Worm (Caenorhabditis elegans) whole organism, late embryonic: ENCODE data around the gene clh-5.

Experiments
- C08G9.2 ChIP-seq: sonication (generic microtip); optimal IDR thresholded peaks from 2 replicates; lab custom pipeline; 2016; ENCODE audit warnings: mild to moderate bottlenecking, missing genetic modification characterization, moderate library complexity, missing compliant biosample characterization
- C38D4.7 ChIP-seq: fragments of 200-800 bp; sonication (Bioruptor generic); optimal IDR thresholded peaks from 2 replicates; lab custom pipeline; 2018; ENCODE audit warnings: mild to moderate bottlenecking, missing genetic modification characterization, moderate library complexity, missing compliant biosample characterization
- F13H6.1 ChIP-seq: sonication (generic microtip); optimal IDR thresholded peaks from 2 replicates; lab custom pipeline; 2016; ENCODE audit warnings: missing genetic modification characterization, missing compliant biosample characterization
- K02D7.2 ChIP-seq: sonication (generic microtip); optimal IDR thresholded peaks from 2 replicates; lab custom pipeline; 2017; ENCODE audit warnings: mild to moderate bottlenecking, missing genetic modification characterization, missing compliant biosample characterization
- K09A11.1 ChIP-seq: sonication (generic microtip); optimal IDR thresholded peaks from 2 replicates; lab custom pipeline; 2017; ENCODE audit warnings: antibody characterized with exemption, mild to moderate bottlenecking, missing genetic modification characterization, missing compliant biosample characterization; ENCODE audit not compliant: insufficient read depth
- T23F11.4 ChIP-seq: fragments of 200-800 bp; sonication (Bioruptor generic); optimal IDR thresholded peaks from 2 replicates; lab custom pipeline; 2018; ENCODE audit warnings: mild to moderate bottlenecking, missing genetic modification characterization, missing compliant biosample characterization
- ceh-18 ChIP-seq: sonication (generic microtip); optimal IDR thresholded peaks from 2 replicates; lab custom pipeline; 2016; ENCODE audit warnings: missing genetic modification characterization, missing compliant biosample characterization
- ceh-19 ChIP-seq: fragments of 200-800 bp; sonication (Bioruptor generic); optimal IDR thresholded peaks from 2 replicates; lab custom pipeline; 2018; ENCODE audit warnings: mild to moderate bottlenecking, missing genetic modification characterization, missing compliant biosample characterization
- ceh-22 ChIP-seq: sonication (generic microtip); optimal IDR thresholded peaks from 2 replicates; lab custom pipeline; 2017; ENCODE audit warnings: missing biosample characterization, missing genetic modification characterization
- ceh-30 ChIP-seq: fragments of 150-350 bp; optimal IDR thresholded peaks from 2 replicates; lab custom pipeline; 2014; ENCODE audit warnings: missing biosample characterization, missing genetic modification characterization
- ceh-31 ChIP-seq: sonication (generic microtip); optimal IDR thresholded peaks from 2 replicates; lab custom pipeline; 2016; ENCODE audit warnings: missing genetic modification characterization, missing compliant biosample characterization
- ceh-34 ChIP-seq: sonication (generic microtip); optimal IDR thresholded peaks from 2 replicates; lab custom pipeline; 2016; ENCODE audit warnings: mild to moderate bottlenecking, missing genetic modification characterization, missing compliant biosample characterization
- ceh-45 ChIP-seq: fragments of 200-800 bp; sonication (Bioruptor generic); IDR thresholded peaks from 2 replicates; pipeline ENCODE4 v1.3.6; 2022; ENCODE audit warnings: missing genetic modification reagents, missing genetic modification characterization, missing compliant biosample characterization
- ceh-48 ChIP-seq: sonication (generic microtip); optimal IDR thresholded peaks from 2 replicates; lab custom pipeline; 2016; ENCODE audit warnings: missing genetic modification characterization, inconsistent platforms, missing compliant biosample characterization
- ceh-6 ChIP-seq: fragments of 200-800 bp; sonication (Bioruptor generic); optimal IDR thresholded peaks from 2 replicates; lab custom pipeline; 2018; ENCODE audit warnings: mild to moderate bottlenecking, missing genetic modification characterization, missing compliant biosample characterization
- ceh-9 ChIP-seq: sonication (generic microtip); optimal IDR thresholded peaks from 2 replicates; lab custom pipeline; 2016; ENCODE audit warnings: mild to moderate bottlenecking, missing genetic modification characterization, inconsistent platforms, missing compliant biosample characterization
- dve-1 ChIP-seq: sonication (generic microtip); optimal IDR thresholded peaks from 2 replicates; lab custom pipeline; 2017; ENCODE audit warnings: antibody characterized with exemption, mild to moderate bottlenecking, missing genetic modification characterization, missing compliant biosample characterization
- elt-4 ChIP-seq: sonication (generic microtip); optimal IDR thresholded peaks from 2 replicates; lab custom pipeline; 2016; ENCODE audit warnings: missing genetic modification characterization, missing compliant biosample characterization
- fkh-10 ChIP-seq: fragments of 150-350 bp; optimal IDR thresholded peaks from 2 replicates; lab custom pipeline; 2014; ENCODE audit warnings: missing biosample characterization, missing genetic modification reagents, missing genetic modification characterization
- gmeb-2 ChIP-seq: sonication (generic microtip); optimal IDR thresholded peaks from 2 replicates; lab custom pipeline; 2016; ENCODE audit warnings: missing genetic modification characterization, inconsistent platforms, missing compliant biosample characterization
- hlh-13 ChIP-seq: fragments of 200-800 bp; sonication (Bioruptor generic); optimal IDR thresholded peaks from 2 replicates; lab custom pipeline; 2018; ENCODE audit warnings: mild to moderate bottlenecking, missing genetic modification characterization, missing compliant biosample characterization
- hlh-15 ChIP-seq: sonication (generic microtip); optimal IDR thresholded peaks from 2 replicates; lab custom pipeline; 2016; ENCODE audit warnings: missing genetic modification characterization, missing compliant biosample characterization
- hlh-6 ChIP-seq: sonication (generic microtip); optimal IDR thresholded peaks from 2 replicates; lab custom pipeline; 2016; ENCODE audit warnings: missing genotype, missing genetic modification characterization, missing compliant biosample characterization
- nfya-1 ChIP-seq: sonication (generic microtip); optimal IDR thresholded peaks from 2 replicates; lab custom pipeline; 2017; ENCODE audit warnings: missing genetic modification characterization, mild to moderate bottlenecking, missing compliant biosample characterization, antibody characterized with exemption, moderate library complexity
- nhr-11 ChIP-seq: fragments of 150-350 bp; optimal IDR thresholded peaks from 2 replicates; lab custom pipeline; 2014; ENCODE audit warnings: missing biosample characterization, missing genetic modification characterization
- nhr-232 ChIP-seq: sonication (generic microtip); optimal IDR thresholded peaks from 2 replicates; lab custom pipeline; 2016; ENCODE audit warnings: missing genetic modification characterization, missing compliant biosample characterization
- npax-4 ChIP-seq: sonication (generic microtip); optimal IDR thresholded peaks from 2 replicates; lab custom pipeline; 2016; ENCODE audit warnings: missing genetic modification characterization, missing compliant biosample characterization
- odd-2 ChIP-seq: sonication (generic microtip); optimal IDR thresholded peaks from 2 replicates; lab custom pipeline; 2017; ENCODE audit warnings: antibody characterized with exemption, mild to moderate bottlenecking, missing genetic modification characterization, missing compliant biosample characterization
- pag-3 ChIP-seq: sonication (generic microtip); optimal IDR thresholded peaks from 2 replicates; lab custom pipeline; 2016; ENCODE audit warnings: missing compliant biosample characterization, missing genetic modification characterization, borderline replicate concordance
- pha-2 ChIP-seq: sonication (generic microtip); optimal IDR thresholded peaks from 2 replicates; lab custom pipeline; 2017; ENCODE audit warnings: mild to moderate bottlenecking, missing genetic modification characterization, missing compliant biosample characterization
- pros-1 ChIP-seq: fragments of 150-350 bp; optimal IDR thresholded peaks from 2 replicates; lab custom pipeline; 2014; ENCODE audit warnings: missing biosample characterization, missing genetic modification reagents, missing genetic modification characterization
- ref-2 ChIP-seq: sonication (generic microtip); optimal IDR thresholded peaks from 2 replicates; lab custom pipeline; 2016; ENCODE audit warnings: missing genetic modification characterization, missing compliant biosample characterization
- rnt-1 ChIP-seq: sonication (generic microtip); optimal IDR thresholded peaks from 2 replicates; lab custom pipeline; 2016; ENCODE audit warnings: missing genetic modification characterization, missing compliant biosample characterization
- sdc-2 ChIP-seq: sonication (generic microtip); optimal IDR thresholded peaks from 2 replicates; lab custom pipeline; 2016; ENCODE audit warnings: missing genotype, missing genetic modification characterization, missing compliant biosample characterization
- sox-2 ChIP-seq: fragments of 200-800 bp; sonication (Bioruptor generic); IDR thresholded peaks from 2 replicates; pipeline ENCODE4 v1.3.6; 2022; ENCODE audit warnings: missing genetic modification reagents, missing genetic modification characterization, missing compliant biosample characterization
- sox-4 ChIP-seq: sonication (generic microtip); optimal IDR thresholded peaks from 2 replicates; lab custom pipeline; 2017; ENCODE audit warnings: mild to moderate bottlenecking, missing genetic modification characterization, inconsistent platforms, missing compliant biosample characterization
- tbx-7 ChIP-seq: sonication (generic microtip); optimal IDR thresholded peaks from 2 replicates; lab custom pipeline; 2016; ENCODE audit warnings: missing genotype, missing genetic modification characterization, missing compliant biosample characterization
- unc-42 ChIP-seq: sonication (generic microtip); optimal IDR thresholded peaks from 2 replicates; lab custom pipeline; 2016; ENCODE audit warnings: missing genotype, missing genetic modification characterization, missing compliant biosample characterization
- unc-55 ChIP-seq: sonication (generic microtip); optimal IDR thresholded peaks from 2 replicates; lab custom pipeline; 2017; ENCODE audit warnings: missing biosample characterization, missing genetic modification reagents, missing genetic modification characterization
- unc-86 ChIP-seq: sonication (generic microtip); optimal IDR thresholded peaks from 2 replicates; lab custom pipeline; 2016; ENCODE audit warnings: missing genetic modification characterization, missing compliant biosample characterization
- zip-5 ChIP-seq: sonication (generic microtip); optimal IDR thresholded peaks from 2 replicates; lab custom pipeline; 2016; ENCODE audit warnings: missing genetic modification characterization, missing compliant biosample characterization

The clh-5 gene

DNA sequence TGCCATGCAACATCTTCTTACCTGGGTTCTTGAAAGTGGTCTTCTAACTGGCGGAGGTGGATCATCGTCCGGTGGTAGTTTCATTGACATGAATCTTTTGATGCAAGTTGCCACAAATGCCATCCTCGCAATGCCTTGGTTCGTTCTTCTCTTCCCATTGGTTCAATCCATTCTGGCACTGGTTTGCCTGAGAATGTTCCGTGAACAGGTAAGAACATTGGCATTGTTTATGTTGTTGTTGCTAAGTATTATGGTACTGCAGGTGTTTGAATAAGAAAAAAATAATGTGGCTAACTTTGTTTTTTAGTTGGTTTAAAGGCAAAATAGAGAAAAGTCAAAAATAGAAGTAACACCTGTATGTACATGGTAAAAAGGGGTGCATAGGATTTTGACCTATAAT lies 45.4 kb upstream of the clh-5 start:
- no peak for TF ChIP-seq sox-4 (tag; lab: Kevin White, UChicago)
- no peak for TF ChIP-seq hlh-13 (GFP tag; lab: Kevin White, UChicago)
- TF ChIP-seq sox-2 (GFP tag; lab: Robert Waterston, UW): no peak
- no peak for TF ChIP-seq ceh-9
- TF ChIP-seq elt-4 (tag; lab: Kevin White, UChicago): no peak

DNA sequence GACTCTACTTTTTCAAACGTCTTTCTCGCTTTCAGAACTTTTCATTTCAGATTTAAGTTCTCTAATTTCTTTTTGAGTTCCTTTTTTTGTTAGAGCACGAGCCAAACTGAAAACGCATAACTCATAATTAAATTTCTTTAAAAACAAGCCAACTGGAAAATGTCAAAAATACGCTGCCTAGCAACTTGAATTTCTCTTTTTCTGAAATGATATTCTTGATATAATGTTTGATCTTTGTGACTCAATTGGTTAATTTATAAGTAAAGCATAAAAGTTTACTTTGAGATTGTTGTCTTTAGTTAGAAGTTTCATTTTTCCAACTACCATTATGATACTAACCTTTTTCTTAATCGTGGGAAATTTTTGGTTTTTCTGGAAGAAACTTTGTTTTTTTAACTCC lies 42.7 kb upstream of the clh-5 start:
- TF ChIP-seq sdc-2 (tag; lab: Kevin White, UChicago) (no peak), fkh-10 (GFP tag; lab: Kevin White, UChicago) (no peak), ceh-18 (tag; lab: Kevin White, UChicago) (no peak), ref-2 (tag; lab: Kevin White, UChicago) (no peak), pag-3 (no peak), unc-42 (tag; lab: Kevin White, UChicago) (no peak), unc-86 (tag; lab: Kevin White, UChicago) (no peak), gmeb-2 (tag; lab: Kevin White, UChicago) (no peak), rnt-1 (tag; lab: Kevin White, UChicago) (no peak), sox-4 (tag; lab: Kevin White, UChicago) (no peak), ceh-22 (tag; lab: Kevin White, UChicago) (no peak), K09A11.1 (tag; lab: Kevin White, UChicago) (no peak), C38D4.7 (GFP tag; lab: Kevin White, UChicago) (no peak)
- TF ChIP-seq, all 69 proteins: peak for 0

- no peak for TF ChIP-seq C08G9.2 (tag; lab: Kevin White, UChicago)
- TF ChIP-seq ceh-22 (tag; lab: Kevin White, UChicago): no peak
- no peak for TF ChIP-seq ceh-6 (GFP tag; lab: Kevin White, UChicago)
- TF ChIP-seq dve-1: no peak
- TF ChIP-seq nhr-11 (tag; lab: Kevin White, UChicago): no peak
- TF ChIP-seq ceh-31: no peak
- no peak for TF ChIP-seq unc-55 (GFP tag; lab: Kevin White, UChicago)
- TF ChIP-seq T23F11.4 (GFP tag; lab: Kevin White, UChicago): no peak
- TF ChIP-seq ceh-9: no peak
- no peak for TF ChIP-seq sox-2 (GFP tag; lab: Robert Waterston, UW)
- no peak for TF ChIP-seq unc-42 (tag; lab: Kevin White, UChicago)
- TF ChIP-seq nhr-232 (tag; lab: Kevin White, UChicago): no peak
- TF ChIP-seq unc-86 (tag; lab: Kevin White, UChicago): no peak
- TF ChIP-seq npax-4: no peak
- TF ChIP-seq K02D7.2 (tag; lab: Kevin White, UChicago): no peak
- TF ChIP-seq, all 69 proteins: peak for 0
These were observed 40.8 kb upstream of the clh-5 start, which contains the start of gene Y9C2UA.1 for ce11 chrII:9139172-9139700. Gene Y9C2UA.1 (plus strand): TSS chrII:9139650.

- no peak for TF ChIP-seq rnt-1 (tag; lab: Kevin White, UChicago)
- TF ChIP-seq odd-2: no peak
- TF ChIP-seq hlh-15: no peak
- no peak for TF ChIP-seq pag-3
- TF ChIP-seq F13H6.1: no peak
- no peak for TF ChIP-seq ref-2 (tag; lab: Kevin White, UChicago)
- no peak for TF ChIP-seq elt-4 (tag; lab: Kevin White, UChicago)
- no peak for TF ChIP-seq ceh-19 (GFP tag; lab: Kevin White, UChicago)
- no peak for TF ChIP-seq unc-86 (tag; lab: Kevin White, UChicago)
- no peak for TF ChIP-seq ceh-48 (tag; lab: Kevin White, UChicago)
- TF ChIP-seq nhr-232 (tag; lab: Kevin White, UChicago): no peak
These were observed 39.4 kb upstream of the clh-5 start, which contains the start of gene C16D2.3 for ce11 chrII:9137803-9138202. Gene C16D2.3 (plus strand): TSS chrII:9138103.

ce11 chrII:9135878-9136277 lies 37.5 kb upstream of the clh-5 start, which contains the start of gene nlp-78:
Gene nlp-78 (plus strand): TSS chrII:9136178.
- TF ChIP-seq pha-2: no peak
- no peak for TF ChIP-seq ceh-30 (tag; lab: Kevin White, UChicago)
- TF ChIP-seq hlh-6: no peak
- no peak for TF ChIP-seq nhr-11 (tag; lab: Kevin White, UChicago)
- no peak for TF ChIP-seq tbx-7 (tag; lab: Kevin White, UChicago)
- no peak for TF ChIP-seq ceh-45 (GFP tag; lab: Robert Waterston, UW)
- TF ChIP-seq zip-5 (tag; lab: Kevin White, UChicago): no peak
- no peak for TF ChIP-seq pros-1 (tag; lab: Kevin White, UChicago)
- no peak for TF ChIP-seq C38D4.7 (GFP tag; lab: Kevin White, UChicago)
- no peak for TF ChIP-seq unc-86 (tag; lab: Kevin White, UChicago)
- no peak for TF ChIP-seq nfya-1 (tag; lab: Kevin White, UChicago)
- TF ChIP-seq ceh-34 (tag; lab: Kevin White, UChicago): no peak
- TF ChIP-seq ceh-19 (GFP tag; lab: Kevin White, UChicago): no peak
- TF ChIP-seq K02D7.2 (tag; lab: Kevin White, UChicago): no peak
